Worm (Caenorhabditis elegans) whole organism, early embryonic: Measurements from ENCODE around the gene cest-8.

Experiments
- B0310.2 ChIP-seq: sonication (generic microtip); optimal IDR thresholded peaks from 2 replicates; lab custom pipeline; 2016; ENCODE audit warnings: mild to moderate bottlenecking, missing genetic modification characterization, missing compliant biosample characterization
- F13C5.2 ChIP-seq: sonication (generic microtip); optimal IDR thresholded peaks from 2 replicates; lab custom pipeline; 2017; ENCODE audit warnings: mild to moderate bottlenecking, missing genetic modification characterization, inconsistent platforms, missing compliant biosample characterization
- aly-1 ChIP-seq: sonication (generic microtip); optimal IDR thresholded peaks from 2 replicates; lab custom pipeline; 2016; ENCODE audit warnings: missing genetic modification characterization, missing compliant biosample characterization
- ama-1 ChIP-seq: fragments of 150-350 bp; optimal IDR thresholded peaks from 2 replicates; lab custom pipeline; 2014
- ceh-13 ChIP-seq: fragments of 200-800 bp; sonication (Bioruptor generic); optimal IDR thresholded peaks from 2 replicates; lab custom pipeline; 2018; ENCODE audit warnings: mild to moderate bottlenecking, missing genetic modification characterization, missing compliant biosample characterization
- ceh-36 ChIP-seq: sonication (generic microtip); optimal IDR thresholded peaks from 2 replicates; lab custom pipeline; 2016; ENCODE audit warnings: missing genetic modification characterization, inconsistent platforms, missing compliant biosample characterization
- ets-7 ChIP-seq: sonication (generic microtip); optimal IDR thresholded peaks from 2 replicates; lab custom pipeline; 2016; ENCODE audit warnings: missing genotype, missing genetic modification characterization, missing compliant biosample characterization
- flt-1 ChIP-seq: fragments of 200-800 bp; sonication (Bioruptor generic); IDR thresholded peaks from 2 replicates; pipeline ENCODE4 v1.3.6; 2022; ENCODE audit warnings: missing genetic modification characterization, missing compliant biosample characterization
- hmbx-1 ChIP-seq: sonication (generic microtip); optimal IDR thresholded peaks from 2 replicates; lab custom pipeline; 2016; ENCODE audit warnings: mild to moderate bottlenecking, missing genetic modification characterization, missing compliant biosample characterization
- hmg-4 ChIP-seq: fragments of 200-800 bp; sonication (Bioruptor generic); optimal IDR thresholded peaks from 2 replicates; lab custom pipeline; 2018; ENCODE audit warnings: mild to moderate bottlenecking, missing genetic modification characterization, missing compliant biosample characterization
- hnd-1 ChIP-seq: sonication (generic microtip); optimal IDR thresholded peaks from 2 replicates; lab custom pipeline; 2016; ENCODE audit warnings: missing genetic modification characterization, missing compliant biosample characterization
- pes-1 ChIP-seq: fragments of 200-800 bp; sonication (Bioruptor generic); IDR thresholded peaks from 2 replicates; pipeline ENCODE4 v1.3.6; 2022; ENCODE audit warnings: missing genetic modification reagents, missing genetic modification characterization, missing compliant biosample characterization
- scrt-1 ChIP-seq: fragments of 200-800 bp; sonication (Bioruptor generic); IDR thresholded peaks from 2 replicates; pipeline ENCODE4 v1.3.6; 2022; ENCODE audit warnings: missing genetic modification characterization, missing compliant biosample characterization
- sea-1 ChIP-seq: fragments of 200-800 bp; sonication (Bioruptor generic); conservative IDR thresholded peaks from 2 replicates; pipeline ENCODE4 v1.3.6; 2022; ENCODE audit warnings: missing genetic modification characterization, missing compliant biosample characterization
- tbx-11 ChIP-seq: fragments of 200-800 bp; sonication (Bioruptor generic); IDR thresholded peaks from 2 replicates; pipeline ENCODE4 v1.3.6; 2022; ENCODE audit warnings: missing genetic modification characterization, missing compliant biosample characterization
- tbx-37 ChIP-seq: fragments of 200-800 bp; sonication (Bioruptor generic); conservative IDR thresholded peaks from 2 replicates; pipeline ENCODE4 v1.3.6; 2022; ENCODE audit warnings: missing genetic modification reagents, missing genetic modification characterization, missing compliant biosample characterization
- tra-4 ChIP-seq: sonication (generic microtip); optimal IDR thresholded peaks from 2 replicates; lab custom pipeline; 2017; ENCODE audit warnings: missing genetic modification characterization, missing compliant biosample characterization

The cest-8 gene

DNA sequence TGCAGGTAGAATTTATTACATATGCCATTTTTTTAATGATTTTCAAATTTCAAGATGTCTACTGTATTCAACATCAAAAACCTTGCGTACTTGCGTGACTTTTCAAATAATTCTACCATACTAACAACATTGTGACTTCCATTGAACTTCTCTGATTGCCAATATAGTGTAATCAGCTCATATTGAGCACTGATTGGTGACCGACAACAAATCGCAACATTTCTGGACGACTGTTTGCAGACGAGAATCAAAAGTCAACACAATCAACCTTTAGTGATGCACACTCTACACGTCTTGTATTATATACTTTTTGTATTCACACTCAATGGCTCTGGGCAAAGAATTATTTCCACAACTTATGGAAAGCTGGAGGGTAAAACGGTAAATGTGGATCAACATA, 22.0 kb downstream of the cest-8 start, which contains the start of gene cest-3:
Gene cest-3, plus strand, starts transcription at position 190 of the 400 bp plus-strand sequence.
- no peak for TF ChIP-seq hmg-4 (GFP tag; lab: Kevin White, UChicago)
- TF ChIP-seq B0310.2 (tag; lab: Kevin White, UChicago) = no peak
- no peak for TF ChIP-seq F13C5.2
- TF ChIP-seq hnd-1 (tag; lab: Kevin White, UChicago) = no peak
- no peak for TF ChIP-seq ama-1 (lab: Kevin White, UChicago)
- TF ChIP-seq ceh-36 (tag; lab: Kevin White, UChicago) = no peak
- TF ChIP-seq flt-1 (GFP tag; lab: Robert Waterston, UW) = no peak
- no peak for TF ChIP-seq sea-1
- TF ChIP-seq pes-1 = no peak
- no peak for TF ChIP-seq ceh-13
- TF ChIP-seq ets-7 (tag; lab: Kevin White, UChicago) = no peak
- no peak for TF ChIP-seq hmbx-1 (tag; lab: Kevin White, UChicago)
- no peak for TF ChIP-seq tbx-37 (GFP tag; lab: Robert Waterston, UW)
- no peak for TF ChIP-seq scrt-1 (GFP tag; lab: Robert Waterston, UW)
- no peak for TF ChIP-seq tbx-11 (GFP tag; lab: Robert Waterston, UW)

DNA sequence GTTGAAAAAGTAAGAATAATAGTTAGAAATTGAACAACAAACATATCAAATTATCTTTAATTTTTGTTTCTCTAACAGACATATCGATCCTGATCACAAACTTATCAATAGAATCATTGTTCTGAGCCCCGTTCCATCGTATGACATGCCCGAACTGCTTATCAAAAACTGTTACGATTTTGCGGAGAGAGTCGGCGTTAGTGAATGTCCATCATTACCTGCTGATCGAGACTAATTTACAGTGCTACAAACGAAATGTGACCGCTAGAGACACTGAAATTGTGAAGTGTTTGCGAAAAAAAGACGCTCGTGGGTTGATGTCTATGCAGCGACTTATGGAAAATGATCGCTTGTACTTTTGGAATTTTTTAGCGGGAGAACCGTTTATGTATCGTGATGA, 23.4 kb downstream of the cest-8 start:
- TF ChIP-seq sea-1 = no peak
- TF ChIP-seq scrt-1 (GFP tag; lab: Robert Waterston, UW) = no peak
- TF ChIP-seq ets-7 (tag; lab: Kevin White, UChicago) = no peak
- no peak for TF ChIP-seq F13C5.2
- TF ChIP-seq ama-1 (lab: Kevin White, UChicago) = no peak
- TF ChIP-seq flt-1 (GFP tag; lab: Robert Waterston, UW) = no peak
- no peak for TF ChIP-seq ceh-36 (tag; lab: Kevin White, UChicago)
- TF ChIP-seq tbx-11 (GFP tag; lab: Robert Waterston, UW) = no peak
- TF ChIP-seq B0310.2 (tag; lab: Kevin White, UChicago) = no peak
- no peak for TF ChIP-seq hmg-4 (GFP tag; lab: Kevin White, UChicago)
- TF ChIP-seq ceh-13 = no peak

DNA sequence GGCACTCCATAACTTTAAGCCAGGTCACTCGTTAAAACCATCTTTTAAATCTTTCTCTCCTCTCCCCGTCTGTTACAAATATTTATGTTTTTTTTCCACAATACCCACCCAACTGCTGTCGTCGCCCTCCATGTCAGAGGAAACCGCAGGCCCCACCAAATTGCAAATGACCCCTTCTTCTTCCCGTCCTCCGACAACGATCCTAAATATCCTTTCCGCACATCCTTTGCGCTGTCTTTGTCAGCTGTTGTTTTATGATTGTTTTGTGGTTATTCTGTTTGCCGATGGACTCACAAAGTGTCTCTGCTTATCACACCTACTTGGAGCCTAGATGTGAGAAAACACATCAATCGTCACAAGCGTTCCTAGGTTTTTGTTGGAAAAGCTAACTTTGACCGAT, 28.7 kb downstream of the cest-8 start:
- no peak for TF ChIP-seq ceh-13
- TF ChIP-seq hnd-1 (tag; lab: Kevin White, UChicago) = no peak
- TF ChIP-seq hmbx-1 (tag; lab: Kevin White, UChicago) = no peak
- no peak for TF ChIP-seq flt-1 (GFP tag; lab: Robert Waterston, UW)
- TF ChIP-seq ama-1 (lab: Kevin White, UChicago) = no peak

DNA sequence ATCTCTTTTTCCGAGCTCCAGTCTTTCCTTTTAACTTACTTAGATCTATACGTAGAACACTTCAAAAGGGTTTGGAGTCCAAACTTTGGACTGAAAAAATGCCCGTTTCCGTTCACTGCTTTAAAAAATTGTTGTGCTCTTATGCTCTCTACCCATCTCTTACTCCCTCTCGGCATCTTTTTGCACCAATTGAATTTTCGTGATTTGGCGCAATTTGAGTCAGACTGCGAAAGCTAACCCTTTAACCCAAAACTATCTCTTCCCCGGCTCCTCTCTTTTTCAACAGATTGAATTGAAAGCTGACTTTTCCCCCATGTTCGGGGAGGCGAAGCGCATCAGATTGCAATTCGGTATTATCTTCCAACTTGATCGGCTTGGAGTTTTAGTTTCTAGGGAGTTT, 32.7 kb downstream of the cest-8 start:
- no peak for TF ChIP-seq aly-1 (tag; lab: Kevin White, UChicago)
- TF ChIP-seq tbx-11 (GFP tag; lab: Robert Waterston, UW) = no peak
- TF ChIP-seq ceh-13 = no peak
- TF ChIP-seq F13C5.2 = no peak
- no peak for TF ChIP-seq tbx-37 (GFP tag; lab: Robert Waterston, UW)
- no peak for TF ChIP-seq hmg-4 (GFP tag; lab: Kevin White, UChicago)
- TF ChIP-seq scrt-1 (GFP tag; lab: Robert Waterston, UW) = no peak
- no peak for TF ChIP-seq tra-4 (tag; lab: Kevin White, UChicago)

DNA sequence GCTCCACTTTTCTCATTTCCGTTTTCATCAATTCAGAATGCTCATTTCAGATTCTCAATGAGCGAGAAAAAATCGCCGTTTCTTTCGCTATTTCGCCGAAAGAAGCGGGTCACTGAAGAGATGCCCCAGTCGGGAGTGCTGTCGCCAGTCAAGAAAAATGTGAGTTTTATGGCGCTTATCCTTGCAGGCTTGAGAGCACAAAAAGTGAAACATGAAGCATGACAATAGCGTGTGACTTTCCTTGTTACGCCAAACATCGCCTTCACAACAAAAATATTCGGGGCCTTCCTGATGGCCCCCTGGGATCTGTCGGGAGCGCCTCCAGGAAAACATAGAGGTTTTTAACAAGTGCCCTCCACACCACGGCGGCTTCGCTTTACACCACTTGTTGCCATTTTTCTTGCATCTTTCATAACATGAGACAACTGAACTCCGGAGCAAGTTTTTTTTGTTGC, 37.2 kb downstream of the cest-8 start, which contains the start of gene E01G6.2:
Gene E01G6.2, plus strand, starts transcription at position 51 of the 455 bp plus-strand sequence.
- TF ChIP-seq hnd-1 (tag; lab: Kevin White, UChicago) (no peak), hmbx-1 (tag; lab: Kevin White, UChicago) (no peak)

DNA sequence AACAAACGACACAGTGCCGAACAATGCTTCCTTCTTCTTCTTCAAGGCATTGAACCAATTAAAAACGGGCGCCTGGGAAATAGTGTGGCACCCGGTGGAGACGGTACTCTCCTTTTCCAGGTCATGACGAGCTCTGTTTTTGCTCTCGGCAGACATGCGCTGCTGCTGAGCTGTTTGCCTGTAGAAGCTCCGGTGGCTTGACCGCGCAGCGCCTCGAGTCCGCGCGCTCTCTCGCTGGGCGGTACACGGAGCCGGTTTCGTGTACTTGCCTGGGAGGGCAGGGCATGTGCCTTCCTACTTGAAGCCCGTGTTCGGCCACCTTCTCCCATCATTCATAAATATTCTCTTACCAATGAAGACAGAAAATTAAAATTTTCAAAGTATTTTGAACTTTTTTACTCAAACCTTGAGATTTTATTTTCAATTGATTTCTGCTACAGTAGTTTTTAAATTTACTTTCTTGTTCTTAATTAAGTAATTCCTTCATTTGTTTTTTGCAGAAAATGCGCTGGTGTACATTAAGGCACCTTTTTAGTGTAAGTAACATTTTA, 41.0 kb downstream of the cest-8 start, which contains the start of gene E01G6.1:
Gene E01G6.1, plus strand, starts transcription at position 501 of the 551 bp plus-strand sequence.
- TF ChIP-seq scrt-1 (GFP tag; lab: Robert Waterston, UW) (no peak), aly-1 (tag; lab: Kevin White, UChicago) (no peak), ets-7 (tag; lab: Kevin White, UChicago) (no peak), tra-4 (tag; lab: Kevin White, UChicago) (no peak), hmg-4 (GFP tag; lab: Kevin White, UChicago) (no peak), tbx-37 (GFP tag; lab: Robert Waterston, UW) (no peak), ceh-13 (no peak)

DNA sequence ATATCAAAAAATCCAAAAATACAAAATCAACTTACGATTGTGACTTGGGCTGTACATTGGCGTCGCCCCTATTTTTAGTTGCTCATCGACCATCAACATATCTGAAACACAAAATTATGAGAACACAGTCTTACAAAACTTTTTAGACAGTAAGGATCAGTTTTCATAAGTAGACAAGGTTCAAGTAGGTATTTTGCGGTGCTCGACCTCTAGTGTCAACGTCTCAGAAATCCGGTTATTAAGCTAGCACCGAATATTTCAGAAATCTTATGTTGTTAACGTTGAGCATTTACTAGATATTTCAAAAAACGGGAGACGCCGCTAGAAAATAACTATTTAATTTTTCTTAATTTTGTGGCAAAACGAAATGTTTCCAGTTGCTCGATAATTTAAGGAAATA, 51.4 kb downstream of the cest-8 start, which contains the start of gene otpl-8:
Gene otpl-8, minus strand, starts transcription at position 101 of the 400 bp plus-strand sequence.
- no peak for TF ChIP-seq ets-7 (tag; lab: Kevin White, UChicago)
- no peak for TF ChIP-seq tbx-37 (GFP tag; lab: Robert Waterston, UW)
- no peak for TF ChIP-seq sea-1
- TF ChIP-seq ceh-36 (tag; lab: Kevin White, UChicago) = no peak
- no peak for TF ChIP-seq ceh-13
- TF ChIP-seq ama-1 (lab: Kevin White, UChicago) = no peak
- no peak for TF ChIP-seq tbx-11 (GFP tag; lab: Robert Waterston, UW)
